Fruit fly (Drosophila melanogaster) whole organism, embryonic: ENCODE measurements around the gene CG4467.

Experiments
- Abd-B ChIP-seq: fragments of 200-800 bp; sonication (Bioruptor generic); optimal IDR thresholded peaks from 2 replicates; lab custom pipeline; 2018; ENCODE audit warnings: missing biosample characterization, mild to moderate bottlenecking, missing genetic modification characterization, moderate library complexity
- Ada2b ChIP-seq: fragments of 200-800 bp; sonication (Bioruptor generic); IDR thresholded peaks from 2 replicates; pipeline ENCODE4 v1.3.6; 2022; ENCODE audit warnings: missing biosample characterization, missing genetic modification characterization
- Atf6 ChIP-seq: fragments of 200-800 bp; sonication (Bioruptor generic); IDR thresholded peaks from 2 replicates; pipeline ENCODE4 v1.3.6; 2022; ENCODE audit warnings: missing biosample characterization, missing genetic modification characterization
- Bteb2 ChIP-seq: fragments of 200-800 bp; sonication (Bioruptor generic); optimal IDR thresholded peaks from 2 replicates; lab custom pipeline; 2016; ENCODE audit warnings: missing biosample characterization, missing genetic modification characterization
- CG10366 ChIP-seq: fragments of 200-800 bp; sonication (Bioruptor generic); IDR thresholded peaks from 2 replicates; pipeline ENCODE4 v1.3.6; 2022; ENCODE audit warnings: missing biosample characterization, missing genetic modification characterization
- CG11723 ChIP-seq: fragments of 200-800 bp; sonication (Bioruptor generic); optimal IDR thresholded peaks from 2 replicates; lab custom pipeline; 2017; ENCODE audit warnings: missing biosample characterization, mild to moderate bottlenecking, missing genetic modification characterization
- CG12104 ChIP-seq: fragments of 200-800 bp; sonication (Bioruptor generic); optimal IDR thresholded peaks from 3 replicates; lab custom pipeline; 2016; ENCODE audit warnings: missing biosample characterization, missing genetic modification characterization
- CG12236 ChIP-seq: fragments of 200-800 bp; sonication (Bioruptor generic); optimal IDR thresholded peaks from 2 replicates; lab custom pipeline; 2016; ENCODE audit warnings: missing biosample characterization, missing genetic modification characterization
- CG12391 ChIP-seq: fragments of 200-800 bp; sonication (Bioruptor generic); optimal IDR thresholded peaks from 3 replicates; lab custom pipeline; 2018; ENCODE audit warnings: missing biosample characterization, mild to moderate bottlenecking, missing genetic modification characterization, moderate library complexity
- CG12659 ChIP-seq: fragments of 200-800 bp; sonication (Bioruptor generic); optimal IDR thresholded peaks from 3 replicates; lab custom pipeline; 2017; ENCODE audit warnings: mild to moderate bottlenecking, missing biosample characterization, missing genetic modification reagents, missing genetic modification characterization
- CG12744 ChIP-seq: fragments of 200-800 bp; sonication (Bioruptor generic); optimal IDR thresholded peaks from 2 replicates; lab custom pipeline; 2016; ENCODE audit warnings: missing biosample characterization, missing genetic modification characterization
- CG14050 ChIP-seq: fragments of 200-800 bp; sonication (Bioruptor generic); IDR thresholded peaks from 3 replicates; pipeline ENCODE4 v1.3.6; 2022; ENCODE audit warnings: missing biosample characterization, missing genetic modification characterization
- CG1529 ChIP-seq: fragments of 200-800 bp; sonication (Bioruptor generic); optimal IDR thresholded peaks from 3 replicates; lab custom pipeline; 2018; ENCODE audit warnings: missing biosample characterization, missing genetic modification characterization
- CG15601 ChIP-seq: fragments of 200-800 bp; sonication (Bioruptor generic); optimal IDR thresholded peaks from 3 replicates; lab custom pipeline; 2019; ENCODE audit warnings: missing biosample characterization, mild to moderate bottlenecking, missing genetic modification characterization, moderate library complexity
- CG17361 ChIP-seq: fragments of 200-800 bp; sonication (Bioruptor generic); IDR thresholded peaks from 3 replicates; pipeline ENCODE4 v1.3.6; 2022; ENCODE audit warnings: missing biosample characterization, missing genetic modification characterization
- CG17568 ChIP-seq: fragments of 200-800 bp; sonication (Bioruptor generic); optimal IDR thresholded peaks from 2 replicates; lab custom pipeline; 2018; ENCODE audit warnings: missing biosample characterization, mild to moderate bottlenecking, missing genetic modification characterization, moderate library complexity
- CG17829 ChIP-seq: fragments of 200-800 bp; optimal IDR thresholded peaks from 2 replicates; lab custom pipeline; 2019; ENCODE audit warnings: missing biosample characterization, mild to moderate bottlenecking, missing genetic modification characterization, moderate library complexity
- CG2116 ChIP-seq: fragments of 200-800 bp; sonication (Bioruptor generic); optimal IDR thresholded peaks from 3 replicates; lab custom pipeline; 2018; ENCODE audit warnings: missing biosample characterization, mild to moderate bottlenecking, missing genetic modification characterization
- CG2889 ChIP-seq: fragments of 200-800 bp; sonication (Bioruptor generic); IDR thresholded peaks from 3 replicates; pipeline ENCODE4 v1.3.6; 2022; ENCODE audit warnings: missing biosample characterization, missing genetic modification characterization
- CG43689 ChIP-seq: fragments of 200-800 bp; sonication (Bioruptor generic); IDR thresholded peaks from 2 replicates; pipeline ENCODE4 v1.3.6; 2022; ENCODE audit warnings: missing biosample characterization, missing genetic modification characterization
- CG7928 ChIP-seq: fragments of 200-800 bp; sonication (Bioruptor generic); optimal IDR thresholded peaks from 2 replicates; lab custom pipeline; 2017; ENCODE audit warnings: missing biosample characterization, mild to moderate bottlenecking, missing genetic modification characterization
- CG9932 ChIP-seq: fragments of 200-800 bp; sonication (Bioruptor generic); IDR thresholded peaks from 2 replicates; pipeline ENCODE4 v1.3.6; 2022; ENCODE audit warnings: missing biosample characterization, missing genetic modification characterization
- Chrac-16 ChIP-seq: fragments of 200-800 bp; sonication (Bioruptor generic); optimal IDR thresholded peaks from 3 replicates; lab custom pipeline; 2016; ENCODE audit warnings: missing biosample characterization, missing genetic modification characterization
- Doc3 ChIP-seq: fragments of 200-800 bp; sonication (Bioruptor generic); IDR thresholded peaks from 3 replicates; pipeline ENCODE4 v1.3.6; 2022; ENCODE audit warnings: missing biosample characterization, missing genetic modification characterization; ENCODE audit not compliant: partially characterized antibody
- ERR ChIP-seq: fragments of 200-800 bp; sonication (Bioruptor generic); optimal IDR thresholded peaks from 2 replicates; lab custom pipeline; 2016; ENCODE audit warnings: missing biosample characterization, missing genetic modification characterization
- HHEX ChIP-seq: fragments of 200-800 bp; sonication (Bioruptor generic); optimal IDR thresholded peaks from 3 replicates; lab custom pipeline; 2017; ENCODE audit warnings: missing biosample characterization, mild to moderate bottlenecking, missing genetic modification characterization, missing genetic modification reagents
- Hmr ChIP-seq: fragments of 200-800 bp; sonication (Bioruptor generic); optimal IDR thresholded peaks from 3 replicates; lab custom pipeline; 2017; ENCODE audit warnings: mild to moderate bottlenecking, missing biosample characterization, missing genetic modification reagents, missing genetic modification characterization
- NfI ChIP-seq: fragments of 200-800 bp; sonication (Bioruptor generic); optimal IDR thresholded peaks from 3 replicates; lab custom pipeline; 2018; ENCODE audit warnings: missing biosample characterization, mild to moderate bottlenecking, missing genetic modification characterization, moderate library complexity
- Scr ChIP-seq: fragments of 200-800 bp; sonication (Bioruptor generic); IDR thresholded peaks from 2 replicates; pipeline ENCODE4 v1.3.6; 2022; ENCODE audit warnings: missing biosample characterization, missing genetic modification characterization; ENCODE audit not compliant: partially characterized antibody
- Sin3A ChIP-seq: fragments of >200 bp; optimal IDR thresholded peaks from 2 replicates; lab custom pipeline; 2018
- Sox100B ChIP-seq: fragments of 200-800 bp; sonication (Bioruptor generic); optimal IDR thresholded peaks from 3 replicates; lab custom pipeline; 2018; ENCODE audit warnings: missing biosample characterization, mild to moderate bottlenecking, missing genetic modification characterization
- Sry-β ChIP-seq: fragments of 200-800 bp; sonication (Bioruptor generic); optimal IDR thresholded peaks from 2 replicates; lab custom pipeline; 2018; ENCODE audit warnings: missing biosample characterization, mild to moderate bottlenecking, missing genetic modification characterization, moderate library complexity
- Vsx1 ChIP-seq: fragments of 200-800 bp; sonication (Bioruptor generic); optimal IDR thresholded peaks from 2 replicates; lab custom pipeline; 2017; ENCODE audit warnings: missing biosample characterization, mild to moderate bottlenecking, missing genetic modification characterization, missing genetic modification reagents
- ac ChIP-seq: fragments of 200-800 bp; sonication (Bioruptor generic); optimal IDR thresholded peaks from 3 replicates; lab custom pipeline; 2017; ENCODE audit warnings: missing biosample characterization, mild to moderate bottlenecking, missing genetic modification characterization
- caup ChIP-seq: fragments of 200-800 bp; sonication (Bioruptor generic); optimal IDR thresholded peaks from 3 replicates; lab custom pipeline; 2017; ENCODE audit warnings: missing biosample characterization, mild to moderate bottlenecking, missing genetic modification characterization, moderate library complexity; ENCODE audit not compliant: severe bottlenecking
- gcm ChIP-seq: fragments of 200-800 bp; sonication (Bioruptor generic); optimal IDR thresholded peaks from 2 replicates; lab custom pipeline; 2019; ENCODE audit warnings: missing biosample characterization, mild to moderate bottlenecking, missing genetic modification characterization, moderate library complexity
- gfzf ChIP-seq: fragments of 200-800 bp; sonication (Bioruptor generic); optimal IDR thresholded peaks from 2 replicates; lab custom pipeline; 2016; ENCODE audit warnings: missing biosample characterization, mild to moderate bottlenecking, missing genetic modification characterization, moderate library complexity
- gsb ChIP-seq: fragments of 200-800 bp; sonication (Bioruptor generic); IDR thresholded peaks from 2 replicates; pipeline ENCODE4 v1.3.6; 2022; ENCODE audit warnings: missing biosample characterization, missing genetic modification characterization
- hth ChIP-seq: fragments of >200 bp; optimal IDR thresholded peaks from 2 replicates; lab custom pipeline; 2017; ENCODE audit warnings: inconsistent platforms
- lilli ChIP-seq: fragments of 200-800 bp; sonication (Bioruptor generic); optimal IDR thresholded peaks from 3 replicates; lab custom pipeline; 2016; ENCODE audit warnings: missing biosample characterization, missing genetic modification characterization
- nerfin-1 ChIP-seq: fragments of 200-800 bp; sonication (Bioruptor generic); optimal IDR thresholded peaks from 3 replicates; lab custom pipeline; 2019; ENCODE audit warnings: missing biosample characterization, mild to moderate bottlenecking, missing genetic modification characterization, moderate library complexity
- pb ChIP-seq: fragments of 200-800 bp; sonication (Bioruptor generic); optimal IDR thresholded peaks from 3 replicates; lab custom pipeline; 2016; ENCODE audit warnings: missing biosample characterization, missing genetic modification characterization
- pfk ChIP-seq: fragments of 200-800 bp; sonication (Bioruptor generic); optimal IDR thresholded peaks from 2 replicates; lab custom pipeline; 2018; ENCODE audit warnings: missing biosample characterization, mild to moderate bottlenecking, missing genetic modification characterization, moderate library complexity
- pho ChIP-seq: fragments of 200-800 bp; sonication (Bioruptor generic); optimal IDR thresholded peaks from 2 replicates; lab custom pipeline; 2016; ENCODE audit warnings: missing biosample characterization, missing genetic modification characterization
- pum ChIP-seq: fragments of 200-800 bp; sonication (Bioruptor generic); optimal IDR thresholded peaks from 2 replicates; lab custom pipeline; 2016; ENCODE audit warnings: missing biosample characterization, missing genetic modification characterization
- repo ChIP-seq: fragments of 200-800 bp; sonication (Bioruptor generic); optimal IDR thresholded peaks from 2 replicates; lab custom pipeline; 2016; ENCODE audit warnings: missing biosample characterization, missing genetic modification characterization
- rib ChIP-seq: fragments of 200-800 bp; sonication (Bioruptor generic); IDR thresholded peaks from 2 replicates; pipeline ENCODE4 v1.3.6; 2022; ENCODE audit warnings: missing biosample characterization, missing genetic modification characterization
- tgo ChIP-seq: fragments of 200-800 bp; sonication (Bioruptor generic); IDR thresholded peaks from 3 replicates; pipeline ENCODE4 v1.3.6; 2022; ENCODE audit warnings: missing biosample characterization, missing genetic modification characterization
- tin ChIP-seq: fragments of 200-800 bp; sonication (Bioruptor generic); optimal IDR thresholded peaks from 3 replicates; lab custom pipeline; 2016; ENCODE audit warnings: missing biosample characterization, missing genetic modification characterization
- usp ChIP-seq: fragments of >200 bp; optimal IDR thresholded peaks from 2 replicates; lab custom pipeline; 2017; ENCODE audit warnings: missing biosample characterization, missing genetic modification characterization
- vvl ChIP-seq: fragments of 200-800 bp; sonication (Bioruptor generic); IDR thresholded peaks from 2 replicates; pipeline ENCODE4 v1.3.6; 2022; ENCODE audit warnings: missing biosample characterization, missing genetic modification characterization
- wdn ChIP-seq: fragments of 200-800 bp; sonication (Bioruptor generic); IDR thresholded peaks from 2 replicates; pipeline ENCODE4 v1.3.6; 2022; ENCODE audit warnings: missing biosample characterization, missing genetic modification characterization

Gene CG4467

DNA sequence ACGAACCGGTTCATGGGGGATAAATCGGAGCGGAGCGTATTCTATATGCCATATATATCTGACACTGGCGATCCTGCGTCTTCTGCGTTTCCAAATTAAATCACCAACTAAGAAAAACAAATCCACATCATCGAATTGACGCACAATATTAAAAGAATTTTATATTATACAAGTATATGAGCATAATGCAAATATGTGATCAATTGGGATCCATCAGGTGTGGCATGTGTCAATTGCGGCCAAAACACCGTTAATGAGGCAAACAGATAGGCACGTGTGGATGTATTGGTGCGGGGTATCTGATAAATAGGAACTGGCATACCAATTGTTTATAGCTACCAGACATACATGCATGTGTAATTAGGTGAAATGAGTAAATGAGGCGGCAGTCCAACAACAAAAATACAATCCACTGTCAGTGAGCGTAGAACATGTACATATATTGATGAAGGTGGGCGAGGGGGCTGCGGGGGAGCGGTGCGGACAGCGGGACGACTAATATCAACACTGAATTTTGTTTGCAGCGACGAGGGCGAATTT, 70.6 kb downstream of the CG4467 start (continued):
- TF ChIP-seq tin (no peak), vvl (GFP tag; lab: Robert Waterston, UW) (0 out of 2 replicates have a peak, but pooled peaks have one; percentile 9), wdn (GFP tag; lab: Robert Waterston, UW) (no peak), Scr (GFP tag; lab: Robert Waterston, UW) (no peak), Abd-B (GFP tag; lab: Kevin White, UChicago) (no peak), Vsx1 (peak; percentile 33), pfk (GFP tag; lab: Kevin White, UChicago) (no peak), CG11723 (no peak), CG10366 (no peak), Atf6 (no peak), CG7928 (no peak), CG14050 (GFP tag; lab: Robert Waterston, UW) (no peak), CG2116 (GFP tag; lab: Kevin White, UChicago) (no peak), rib (GFP tag; lab: Robert Waterston, UW) (no peak), tgo (no peak), gsb (GFP tag; lab: Robert Waterston, UW) (0 out of 2 replicates have a peak, but pooled peaks have one; percentile 20), CG12104 (GFP tag; lab: Kevin White, UChicago) (no peak), CG12744 (GFP tag; lab: Kevin White, UChicago) (no peak), CG17361 (no peak), CG12659 (peak; percentile 4), lilli (GFP tag; lab: Kevin White, UChicago) (no peak), Doc3 (GFP tag; lab: Robert Waterston, UW) (no peak), Bteb2 (no peak), nerfin-1 (tag; lab: Kevin White, UChicago) (no peak), hth (lab: Kevin White, UChicago) (no peak), Sry-β (GFP tag; lab: Kevin White, UChicago) (no peak), CG2889 (no peak), Sin3A (lab: Kevin White, UChicago) (no peak), NfI (GFP tag; lab: Kevin White, UChicago) (no peak), pum (GFP tag; lab: Kevin White, UChicago) (no peak), CG43689 (GFP tag; lab: Robert Waterston, UW) (no peak), gfzf (GFP tag; lab: Kevin White, UChicago) (no peak), Ada2b (GFP tag; lab: Robert Waterston, UW) (no peak), ERR (GFP tag; lab: Kevin White, UChicago) (no peak), Sox100B (no peak), ac (GFP tag; lab: Kevin White, UChicago) (no peak), CG9932 (GFP tag; lab: Robert Waterston, UW) (no peak), usp (no peak), repo (GFP tag; lab: Kevin White, UChicago) (no peak), CG12236 (GFP tag; lab: Kevin White, UChicago) (no peak), CG12391 (tag; lab: Kevin White, UChicago) (no peak), CG1529 (GFP tag; lab: Kevin White, UChicago) (no peak), pho (no peak), pb (GFP tag; lab: Kevin White, UChicago) (no peak), Chrac-16 (no peak), CG17568 (no peak), gcm (no peak), CG17829 (no peak), Hmr (GFP tag; lab: Kevin White, UChicago) (peak; percentile 62), CG15601 (tag; lab: Kevin White, UChicago) (no peak), HHEX (GFP tag; lab: Kevin White, UChicago) (peak; percentile 48), caup (peak; percentile 49)
